Fruit fly (Drosophila melanogaster) whole organism, prepupa: Measurements from ENCODE around the gene dos.

Source experiments
- CG10631 ChIP-seq: fragments of 200-800 bp; sonication (Bioruptor generic); optimal IDR thresholded peaks from 2 replicates; lab custom pipeline; 2016; ENCODE audit warnings: missing biosample characterization, missing genetic modification characterization
- CG16779 ChIP-seq: fragments of 200-800 bp; sonication (Bioruptor generic); optimal IDR thresholded peaks from 3 replicates; lab custom pipeline; 2017; ENCODE audit warnings: missing biosample characterization, mild to moderate bottlenecking, missing genetic modification characterization
- CG6854 ChIP-seq: fragments of 200-800 bp; sonication (Bioruptor generic); optimal IDR thresholded peaks from 2 replicates; lab custom pipeline; 2017; ENCODE audit warnings: missing biosample characterization, mild to moderate bottlenecking, missing genetic modification characterization
- CG7368 ChIP-seq: fragments of 200-800 bp; sonication (Bioruptor generic); optimal IDR thresholded peaks from 3 replicates; lab custom pipeline; 2016; ENCODE audit warnings: missing biosample characterization, missing genetic modification characterization
- CG9139 ChIP-seq: fragments of 200-800 bp; sonication (Bioruptor generic); optimal IDR thresholded peaks from 3 replicates; lab custom pipeline; 2017; ENCODE audit warnings: missing biosample characterization, mild to moderate bottlenecking, missing genetic modification characterization
- Ets21C ChIP-seq: fragments of 200-800 bp; sonication (Bioruptor generic); optimal IDR thresholded peaks from 3 replicates; lab custom pipeline; 2016; ENCODE audit warnings: missing biosample characterization, missing genetic modification characterization
- OdsH ChIP-seq: fragments of 200-800 bp; sonication (Bioruptor generic); optimal IDR thresholded peaks from 3 replicates; lab custom pipeline; 2016; ENCODE audit warnings: missing biosample characterization, missing genetic modification characterization
- Smox ChIP-seq: fragments of 200-800 bp; sonication (Bioruptor generic); optimal IDR thresholded peaks from 3 replicates; lab custom pipeline; 2016; ENCODE audit warnings: missing biosample characterization, missing genetic modification characterization
- Sox14 ChIP-seq: fragments of 200-800 bp; sonication (Bioruptor generic); optimal IDR thresholded peaks from 3 replicates; lab custom pipeline; 2016; ENCODE audit warnings: missing biosample characterization, missing genetic modification characterization
- cyc ChIP-seq: fragments of 200-800 bp; sonication (Bioruptor generic); optimal IDR thresholded peaks from 3 replicates; lab custom pipeline; 2016; ENCODE audit warnings: missing biosample characterization, missing genetic modification characterization
- lz ChIP-seq: fragments of 200-800 bp; sonication (Bioruptor generic); optimal IDR thresholded peaks from 3 replicates; lab custom pipeline; 2016; ENCODE audit warnings: missing biosample characterization, missing genetic modification characterization

DNA sequence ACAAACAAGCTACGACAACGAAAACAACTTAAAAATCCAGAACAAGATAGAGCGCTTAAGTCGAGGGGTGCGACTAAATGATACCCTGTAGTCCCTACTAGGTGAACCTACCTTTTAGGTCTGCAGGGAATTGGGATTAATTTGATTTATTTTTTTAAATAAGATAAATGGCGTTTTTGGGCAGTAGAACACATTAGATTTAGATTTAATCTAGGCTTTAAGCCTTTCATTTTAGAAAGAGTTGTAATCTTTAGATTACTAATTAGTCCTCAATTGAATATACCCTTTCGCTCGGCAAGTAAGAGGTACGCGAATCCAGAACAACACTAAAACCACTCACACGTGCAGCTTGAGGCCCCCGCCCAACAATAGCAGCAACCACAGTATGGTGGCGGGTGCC is 25.0 kb downstream of the dos start:
- TF ChIP-seq CG16779 (tag; lab: Kevin White, UChicago) (no peak), CG6854 (GFP tag; lab: Kevin White, UChicago) (no peak), Ets21C (GFP tag; lab: Kevin White, UChicago) (no peak), cyc (no peak), CG10631 (GFP tag; lab: Kevin White, UChicago) (no peak), lz (GFP tag; lab: Kevin White, UChicago) (no peak), Sox14 (GFP tag; lab: Kevin White, UChicago) (no peak), CG9139 (no peak), OdsH (GFP tag; lab: Kevin White, UChicago) (peak; percentile 1), Smox (GFP tag; lab: Kevin White, UChicago) (no peak), CG7368 (GFP tag; lab: Kevin White, UChicago) (no peak)
